Worm (Caenorhabditis elegans) whole organism, midembryonic: ENCODE results near the gene C24H12.8.

Experiments
- T22C8.4 ChIP-seq: fragments of 200-800 bp; sonication (Bioruptor generic); IDR thresholded peaks from 2 replicates; pipeline ENCODE4 v1.3.6; 2022; ENCODE audit warnings: missing genetic modification characterization, missing compliant biosample characterization
- cog-1 ChIP-seq: sonication (generic microtip); optimal IDR thresholded peaks from 2 replicates; lab custom pipeline; 2016; ENCODE audit warnings: missing genetic modification characterization, missing compliant biosample characterization
- flt-1 ChIP-seq: fragments of 200-800 bp; sonication (Bioruptor generic); IDR thresholded peaks from 2 replicates; pipeline ENCODE4 v1.3.6; 2022; ENCODE audit warnings: missing genetic modification characterization, missing compliant biosample characterization
- klf-2 ChIP-seq: fragments of 200-800 bp; sonication (Bioruptor generic); conservative IDR thresholded peaks from 2 replicates; pipeline ENCODE4 v1.3.6; 2022; ENCODE audit warnings: missing genetic modification reagents, missing genetic modification characterization, missing compliant biosample characterization
- med-1 ChIP-seq: sonication (generic microtip); optimal IDR thresholded peaks from 2 replicates; lab custom pipeline; 2017; ENCODE audit warnings: missing genetic modification characterization, mild to moderate bottlenecking, missing compliant biosample characterization, antibody characterized with exemption, missing genetic modification reagents; ENCODE audit not compliant: insufficient read depth
- ref-1 ChIP-seq: fragments of 200-800 bp; sonication (Bioruptor generic); conservative IDR thresholded peaks from 2 replicates; pipeline ENCODE4 v1.3.6; 2022; ENCODE audit warnings: missing genetic modification reagents, missing genetic modification characterization, missing compliant biosample characterization
- tab-1 ChIP-seq: fragments of 200-800 bp; sonication (Bioruptor generic); IDR thresholded peaks from 2 replicates; pipeline ENCODE4 v1.3.6; 2022; ENCODE audit warnings: missing genetic modification characterization, missing compliant biosample characterization
- ztf-23 ChIP-seq: fragments of 200-800 bp; sonication (Bioruptor generic); IDR thresholded peaks from 2 replicates; pipeline ENCODE4 v1.3.6; 2022; ENCODE audit warnings: missing genetic modification reagents, missing genetic modification characterization, missing compliant biosample characterization
- ztf-29 ChIP-seq: fragments of 200-800 bp; sonication (Bioruptor generic); IDR thresholded peaks from 2 replicates; pipeline ENCODE4 v1.3.6; 2022; ENCODE audit warnings: missing genetic modification reagents, missing genetic modification characterization, missing compliant biosample characterization

C24H12.8 gene

DNA sequence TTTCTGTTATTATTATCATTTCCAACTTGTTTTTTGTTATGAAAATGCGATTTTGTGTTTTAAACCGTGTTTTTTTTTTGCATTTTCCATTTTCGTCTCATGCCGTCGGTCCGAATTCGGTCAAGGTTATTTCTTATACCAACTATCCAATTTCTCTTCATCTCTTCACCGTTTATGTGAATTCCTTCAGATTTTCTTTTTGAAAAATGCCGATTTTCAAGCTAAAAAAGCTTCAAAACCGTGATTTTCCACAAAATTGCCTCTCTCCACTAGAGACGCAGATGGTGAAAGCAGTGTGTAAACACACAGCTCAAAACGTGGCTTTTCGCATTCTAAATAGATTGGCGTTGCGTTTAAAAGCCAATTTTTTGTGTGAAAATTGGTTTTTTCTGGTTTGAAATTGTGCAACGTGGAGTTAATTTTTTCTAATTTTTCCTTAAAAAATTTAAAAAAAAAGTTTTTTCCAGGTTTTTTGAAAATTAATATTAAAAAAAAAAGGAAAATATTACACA is 35.1 kb downstream of the C24H12.8 start:
- TF ChIP-seq med-1 (GFP tag; lab: Kevin White, UChicago): no peak
- TF ChIP-seq cog-1 (tag; lab: Kevin White, UChicago): no peak
- TF ChIP-seq ztf-29 (GFP tag; lab: Robert Waterston, UW): no peak
- no peak for TF ChIP-seq flt-1
- TF ChIP-seq klf-2 (GFP tag; lab: Robert Waterston, UW): no peak
- no peak for TF ChIP-seq tab-1 (GFP tag; lab: Robert Waterston, UW)

DNA sequence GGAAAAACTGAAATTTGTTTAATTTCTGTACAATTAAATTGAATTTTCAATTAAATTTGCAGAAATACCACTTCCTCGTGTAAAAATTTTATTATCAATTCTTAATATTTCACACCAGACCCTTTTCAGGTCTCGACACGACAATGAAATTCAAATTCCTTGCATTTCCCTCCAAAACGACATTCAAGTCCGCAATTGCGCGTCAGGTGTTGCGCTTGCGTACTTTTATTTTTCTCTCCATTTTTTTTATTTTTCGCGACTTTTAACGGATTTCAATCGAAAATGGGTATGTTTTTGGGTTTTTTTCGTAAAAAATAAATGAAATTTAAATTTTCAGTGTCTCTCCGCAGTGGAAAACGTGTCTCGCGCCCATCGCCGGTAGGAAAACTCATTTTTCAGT is 37.0 kb downstream of the C24H12.8 start, which contains the start of gene C03H5.3:
Gene C03H5.3 (plus strand): TSS at position 132 of the 400 bp plus-strand sequence.
- TF ChIP-seq ref-1 (GFP tag; lab: Robert Waterston, UW) (no peak), ztf-29 (GFP tag; lab: Robert Waterston, UW) (no peak), med-1 (GFP tag; lab: Kevin White, UChicago) (no peak), klf-2 (GFP tag; lab: Robert Waterston, UW) (no peak), tab-1 (GFP tag; lab: Robert Waterston, UW) (no peak), T22C8.4 (GFP tag; lab: Robert Waterston, UW) (no peak), cog-1 (tag; lab: Kevin White, UChicago) (no peak)

DNA sequence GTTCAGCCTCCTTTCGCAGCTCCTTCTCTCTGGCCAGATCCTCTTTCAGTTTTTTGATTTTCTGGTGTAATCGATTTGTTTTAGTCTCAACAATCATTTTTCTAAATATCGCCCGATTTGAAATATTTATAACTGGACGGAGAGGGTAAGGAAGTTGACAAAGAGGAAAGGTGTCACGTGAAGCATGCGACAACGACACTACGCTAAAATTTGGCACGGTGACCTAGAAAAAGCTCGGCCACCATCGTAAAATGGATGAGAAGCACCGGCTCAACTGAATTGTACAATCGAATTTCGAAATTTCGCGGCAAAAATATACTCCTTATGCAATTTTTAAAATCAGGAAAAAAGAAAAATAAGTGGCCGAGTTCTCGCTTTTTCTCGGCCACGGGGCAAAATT is 37.7 kb downstream of the C24H12.8 start, which contains the start of gene C03H5.5:
Gene C03H5.5 (minus strand): TSS at position 101 of the 400 bp plus-strand sequence.
- TF ChIP-seq T22C8.4 (GFP tag; lab: Robert Waterston, UW): no peak
- no peak for TF ChIP-seq tab-1 (GFP tag; lab: Robert Waterston, UW)
- TF ChIP-seq med-1 (GFP tag; lab: Kevin White, UChicago): no peak

DNA sequence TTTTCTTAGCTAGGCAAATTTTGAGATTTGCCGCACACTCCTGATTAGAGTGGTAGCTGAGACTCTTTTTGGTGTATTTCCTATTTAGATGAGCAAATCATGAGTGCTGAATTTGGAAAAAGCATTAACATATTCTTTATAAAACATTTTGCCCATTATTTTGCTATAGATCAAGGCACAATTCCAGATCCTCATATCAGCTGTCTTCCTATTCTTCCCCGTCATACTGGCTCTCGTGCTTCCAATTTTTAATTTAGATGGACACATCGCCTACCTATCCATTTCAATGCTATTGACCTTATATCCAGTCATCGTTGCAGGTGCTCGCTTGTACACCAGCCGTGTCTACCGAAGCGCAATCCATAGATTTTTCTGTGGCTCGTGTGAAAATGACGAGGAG is 43.1 kb downstream of the C24H12.8 start, which contains the start of gene C03H5.7:
Gene C03H5.7 (plus strand): TSS at position 301 of the 400 bp plus-strand sequence.
- TF ChIP-seq med-1 (GFP tag; lab: Kevin White, UChicago): no peak
- no peak for TF ChIP-seq ref-1 (GFP tag; lab: Robert Waterston, UW)
- TF ChIP-seq tab-1 (GFP tag; lab: Robert Waterston, UW): no peak
- no peak for TF ChIP-seq klf-2 (GFP tag; lab: Robert Waterston, UW)
- TF ChIP-seq cog-1 (tag; lab: Kevin White, UChicago): no peak
- TF ChIP-seq T22C8.4 (GFP tag; lab: Robert Waterston, UW): no peak
- no peak for TF ChIP-seq ztf-23
- no peak for TF ChIP-seq ztf-29 (GFP tag; lab: Robert Waterston, UW)
- no peak for TF ChIP-seq flt-1

DNA sequence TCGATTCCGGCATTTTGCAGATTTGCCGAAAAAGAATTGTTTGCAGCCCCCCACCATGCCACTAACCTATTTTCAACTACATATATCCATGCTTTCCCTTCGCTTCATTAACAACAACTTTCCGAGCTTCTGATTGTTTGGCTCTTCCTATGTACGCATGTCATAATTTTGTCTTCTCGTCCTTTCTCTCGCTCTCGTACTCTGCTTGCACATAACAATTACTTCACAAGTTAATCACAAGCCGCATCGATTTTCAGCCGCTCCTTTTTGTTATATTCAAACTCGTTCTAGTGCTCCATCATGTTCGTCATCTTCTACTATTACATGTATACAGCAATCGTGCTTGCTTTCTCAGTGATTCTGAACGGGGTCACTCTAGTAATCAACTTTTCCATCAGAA is 44.6 kb downstream of the C24H12.8 start, which contains the start of gene C03H5.9:
Gene C03H5.9 (plus strand): TSS at position 301 of the 400 bp plus-strand sequence.
- no peak for TF ChIP-seq tab-1 (GFP tag; lab: Robert Waterston, UW)
- TF ChIP-seq ztf-29 (GFP tag; lab: Robert Waterston, UW): no peak
- TF ChIP-seq ref-1 (GFP tag; lab: Robert Waterston, UW): no peak
- TF ChIP-seq cog-1 (tag; lab: Kevin White, UChicago): no peak
- TF ChIP-seq ztf-23: no peak
- TF ChIP-seq T22C8.4 (GFP tag; lab: Robert Waterston, UW): no peak
- TF ChIP-seq klf-2 (GFP tag; lab: Robert Waterston, UW): no peak
- no peak for TF ChIP-seq med-1 (GFP tag; lab: Kevin White, UChicago)
- TF ChIP-seq flt-1: no peak

DNA sequence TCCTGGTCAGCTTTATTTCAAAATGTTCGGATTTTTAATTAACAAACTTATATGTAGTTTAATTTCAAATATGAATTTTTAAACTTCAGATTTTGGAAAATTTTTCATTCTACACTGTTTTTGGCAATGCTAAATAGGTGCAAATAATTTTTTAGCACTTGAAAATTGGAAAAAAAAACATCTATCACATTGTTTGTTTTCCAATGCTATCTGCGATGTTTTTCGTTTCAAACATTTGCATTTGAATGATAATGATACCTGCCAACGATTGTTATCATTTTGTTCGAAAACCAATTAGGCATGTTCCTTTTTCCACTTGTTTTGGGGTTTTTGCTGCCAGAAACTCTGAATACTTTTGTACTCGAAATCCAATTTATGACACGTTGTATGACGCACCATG is 48.0 kb downstream of the C24H12.8 start, which contains the start of gene C03H5.4:
Gene C03H5.4 (plus strand): TSS at position 301 of the 400 bp plus-strand sequence.
- TF ChIP-seq med-1 (GFP tag; lab: Kevin White, UChicago): no peak
- TF ChIP-seq klf-2 (GFP tag; lab: Robert Waterston, UW): no peak
- TF ChIP-seq ztf-29 (GFP tag; lab: Robert Waterston, UW): no peak
- no peak for TF ChIP-seq cog-1 (tag; lab: Kevin White, UChicago)
- TF ChIP-seq ztf-23: no peak
- TF ChIP-seq tab-1 (GFP tag; lab: Robert Waterston, UW): no peak
- no peak for TF ChIP-seq flt-1
- no peak for TF ChIP-seq ref-1 (GFP tag; lab: Robert Waterston, UW)
- TF ChIP-seq T22C8.4 (GFP tag; lab: Robert Waterston, UW): no peak

DNA sequence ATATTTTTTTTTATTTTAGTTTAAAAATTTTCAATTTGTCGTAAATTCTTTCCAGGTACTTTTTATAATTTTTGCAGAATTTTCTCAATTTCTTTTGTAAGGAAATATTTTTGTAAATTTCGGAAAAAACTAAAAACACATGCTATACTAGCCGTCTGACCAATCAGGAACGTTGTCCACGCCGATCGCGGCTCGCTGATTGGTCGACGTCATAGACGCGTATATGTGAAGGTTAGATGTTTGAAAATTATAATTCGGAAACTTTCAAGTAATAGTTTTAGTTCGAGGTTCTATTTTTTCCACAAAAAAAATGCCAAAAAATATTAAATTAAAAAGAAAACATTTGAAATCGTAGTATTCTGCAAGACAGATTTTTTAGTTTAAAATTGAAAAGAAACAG is 50.8 kb downstream of the C24H12.8 start:
- TF ChIP-seq ztf-23: no peak
- no peak for TF ChIP-seq ztf-29 (GFP tag; lab: Robert Waterston, UW)
- no peak for TF ChIP-seq klf-2 (GFP tag; lab: Robert Waterston, UW)
- no peak for TF ChIP-seq med-1 (GFP tag; lab: Kevin White, UChicago)
- no peak for TF ChIP-seq cog-1 (tag; lab: Kevin White, UChicago)
- no peak for TF ChIP-seq tab-1 (GFP tag; lab: Robert Waterston, UW)
- TF ChIP-seq ref-1 (GFP tag; lab: Robert Waterston, UW): no peak
- TF ChIP-seq T22C8.4 (GFP tag; lab: Robert Waterston, UW): no peak
- no peak for TF ChIP-seq flt-1

DNA sequence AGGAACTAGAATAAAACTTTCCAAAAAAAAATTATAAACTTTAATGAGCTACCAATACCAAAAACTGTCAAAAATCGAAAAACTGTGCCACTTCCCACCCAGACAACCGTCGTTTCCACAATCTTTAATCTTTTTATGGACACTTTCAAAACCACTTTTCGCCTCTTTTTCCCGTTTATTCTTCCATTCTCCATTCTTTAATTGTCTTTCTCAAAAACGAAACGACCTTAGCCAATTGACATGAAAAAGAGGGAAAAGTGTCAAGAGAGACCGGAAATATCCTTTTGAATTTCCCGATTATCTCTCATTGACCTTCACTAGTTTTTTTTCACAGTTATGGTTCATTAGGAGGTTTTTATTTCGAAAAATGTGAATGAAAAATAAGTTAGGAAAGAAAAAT is 51.4 kb downstream of the C24H12.8 start:
- TF ChIP-seq ref-1 (GFP tag; lab: Robert Waterston, UW) (no peak), med-1 (GFP tag; lab: Kevin White, UChicago) (no peak), ztf-29 (GFP tag; lab: Robert Waterston, UW) (no peak), T22C8.4 (GFP tag; lab: Robert Waterston, UW) (no peak), ztf-23 (no peak), flt-1 (no peak), cog-1 (tag; lab: Kevin White, UChicago) (no peak), klf-2 (GFP tag; lab: Robert Waterston, UW) (no peak), tab-1 (GFP tag; lab: Robert Waterston, UW) (no peak)

DNA sequence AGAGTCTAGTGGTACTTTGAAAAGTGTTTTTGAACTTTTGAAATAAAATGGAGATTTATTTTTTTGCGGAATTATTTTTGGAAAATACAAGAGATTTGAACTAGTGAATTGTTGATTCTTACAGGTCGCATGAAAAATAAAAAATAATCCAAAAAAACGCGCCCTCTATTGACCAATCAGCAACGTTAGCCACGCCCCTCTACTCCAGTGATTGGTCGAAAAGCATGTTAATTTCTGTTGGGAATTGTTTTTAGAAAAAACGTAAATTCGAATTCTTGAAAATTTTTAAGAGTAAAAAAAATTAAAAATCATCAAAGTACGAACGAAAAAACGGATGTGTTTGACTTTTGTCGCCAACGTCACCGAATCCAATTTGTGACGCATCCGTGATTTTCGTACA is 52.6 kb downstream of the C24H12.8 start:
- TF ChIP-seq flt-1: no peak
- TF ChIP-seq T22C8.4 (GFP tag; lab: Robert Waterston, UW): no peak
- TF ChIP-seq klf-2 (GFP tag; lab: Robert Waterston, UW): no peak
- TF ChIP-seq ztf-29 (GFP tag; lab: Robert Waterston, UW): no peak
